Worm (Caenorhabditis elegans) whole organism, mixed stage, embryonic: ENCODE data around the gene dsc-1.

Source experiments
- bed-3 ChIP-seq: fragments of 200-800 bp; sonication (Bioruptor generic); optimal IDR thresholded peaks from 3 replicates; lab custom pipeline; 2018; ENCODE audit warnings: mild to moderate bottlenecking, missing genetic modification characterization, moderate library complexity, missing compliant biosample characterization
- blmp-1 ChIP-seq: fragments of 150-350 bp; optimal IDR thresholded peaks from 2 replicates; lab custom pipeline; 2014; ENCODE audit warnings: missing biosample characterization, missing genetic modification characterization
- ceh-39 ChIP-seq: fragments of 150-350 bp; optimal IDR thresholded peaks from 2 replicates; lab custom pipeline; 2014; ENCODE audit warnings: missing biosample characterization, missing genetic modification characterization
- ceh-43 ChIP-seq: fragments of 200-800 bp; sonication (Bioruptor generic); optimal IDR thresholded peaks from 2 replicates; lab custom pipeline; 2018; ENCODE audit warnings: mild to moderate bottlenecking, missing genetic modification characterization, moderate library complexity, missing compliant biosample characterization
- ceh-83 ChIP-seq: fragments of 200-800 bp; sonication (Bioruptor generic); optimal IDR thresholded peaks from 2 replicates; lab custom pipeline; 2018; ENCODE audit warnings: mild to moderate bottlenecking, missing genetic modification characterization, missing compliant biosample characterization
- ces-1 ChIP-seq: fragments of 150-350 bp; optimal IDR thresholded peaks from 2 replicates; lab custom pipeline; 2014; ENCODE audit warnings: missing biosample characterization, missing genetic modification reagents, missing genetic modification characterization
- cnd-1 ChIP-seq: fragments of 200-800 bp; sonication (Bioruptor generic); optimal IDR thresholded peaks from 2 replicates; lab custom pipeline; 2018; ENCODE audit warnings: mild to moderate bottlenecking, missing genetic modification characterization, missing compliant biosample characterization
- elt-1 ChIP-seq: sonication (generic microtip); optimal IDR thresholded peaks from 2 replicates; lab custom pipeline; 2017; ENCODE audit warnings: missing genetic modification characterization, mild to moderate bottlenecking, missing compliant biosample characterization, antibody characterized with exemption, moderate library complexity, borderline replicate concordance; ENCODE audit not compliant: insufficient read depth
- elt-3 ChIP-seq: fragments of 150-350 bp; optimal IDR thresholded peaks from 2 replicates; lab custom pipeline; 2014; ENCODE audit warnings: missing biosample characterization, missing genetic modification characterization
- flh-1 ChIP-seq: fragments of 200-800 bp; sonication (Bioruptor generic); optimal IDR thresholded peaks from 2 replicates; lab custom pipeline; 2018; ENCODE audit warnings: mild to moderate bottlenecking, missing genetic modification characterization, moderate library complexity, missing compliant biosample characterization
- ham-2 ChIP-seq: fragments of 200-800 bp; sonication (Bioruptor generic); optimal IDR thresholded peaks from 2 replicates; lab custom pipeline; 2018; ENCODE audit warnings: mild to moderate bottlenecking, missing genetic modification characterization, missing compliant biosample characterization
- hlh-1 ChIP-seq: fragments of 150-350 bp; optimal IDR thresholded peaks from 2 replicates; lab custom pipeline; 2014; ENCODE audit warnings: missing biosample characterization, missing genetic modification reagents, missing genetic modification characterization
- lin-32 ChIP-seq: fragments of 200-800 bp; sonication (Bioruptor generic); optimal IDR thresholded peaks from 2 replicates; lab custom pipeline; 2018; ENCODE audit warnings: mild to moderate bottlenecking, missing genetic modification characterization, missing compliant biosample characterization
- lsy-2 ChIP-seq: fragments of 150-350 bp; optimal IDR thresholded peaks from 2 replicates; lab custom pipeline; 2014; ENCODE audit warnings: missing biosample characterization, missing genetic modification characterization
- mab-5 ChIP-seq: fragments of 150-350 bp; optimal IDR thresholded peaks from 2 replicates; lab custom pipeline; 2014; ENCODE audit warnings: missing biosample characterization, missing genetic modification characterization
- mep-1 ChIP-seq: fragments of 150-350 bp; optimal IDR thresholded peaks from 2 replicates; lab custom pipeline; 2017; ENCODE audit warnings: missing biosample characterization, missing genetic modification reagents, missing genetic modification characterization, inconsistent platforms
- mls-2 ChIP-seq: sonication (generic microtip); optimal IDR thresholded peaks from 2 replicates; lab custom pipeline; 2016; ENCODE audit warnings: mild to moderate bottlenecking, missing genetic modification characterization, moderate library complexity, missing compliant biosample characterization
- nhr-12 ChIP-seq: fragments of 150-350 bp; optimal IDR thresholded peaks from 2 replicates; lab custom pipeline; 2014; ENCODE audit warnings: missing biosample characterization, missing genetic modification characterization
- nhr-2 ChIP-seq: fragments of 150-350 bp; optimal IDR thresholded peaks from 2 replicates; lab custom pipeline; 2014; ENCODE audit warnings: missing biosample characterization, missing genetic modification characterization
- nhr-237 ChIP-seq: fragments of 150-350 bp; optimal IDR thresholded peaks from 2 replicates; lab custom pipeline; 2014; ENCODE audit warnings: missing biosample characterization, missing genetic modification characterization
- nhr-28 ChIP-seq: fragments of 150-350 bp; optimal IDR thresholded peaks from 2 replicates; lab custom pipeline; 2014; ENCODE audit warnings: missing biosample characterization, missing genetic modification characterization
- nhr-76 ChIP-seq: sonication (generic microtip); optimal IDR thresholded peaks from 2 replicates; lab custom pipeline; 2017; ENCODE audit warnings: missing biosample characterization, missing genetic modification characterization
- pha-4 ChIP-seq: fragments of 150-350 bp; optimal IDR thresholded peaks from 2 replicates; lab custom pipeline; 2018; ENCODE audit warnings: missing biosample characterization, missing genetic modification reagents, missing genetic modification characterization
- sem-2 ChIP-seq: fragments of 200-800 bp; sonication (Bioruptor generic); optimal IDR thresholded peaks from 2 replicates; lab custom pipeline; 2018; ENCODE audit warnings: mild to moderate bottlenecking, missing genetic modification characterization, missing compliant biosample characterization
- sptf-1 ChIP-seq: sonication (generic microtip); optimal IDR thresholded peaks from 2 replicates; lab custom pipeline; 2017; ENCODE audit warnings: mild to moderate bottlenecking, missing genetic modification characterization, moderate library complexity, missing compliant biosample characterization
- unc-120 ChIP-seq: sonication (generic microtip); optimal IDR thresholded peaks from 2 replicates; lab custom pipeline; 2017; ENCODE audit warnings: missing genetic modification characterization, missing compliant biosample characterization; ENCODE audit not compliant: poor library complexity, severe bottlenecking
- unc-39 ChIP-seq: fragments of 150-350 bp; optimal IDR thresholded peaks from 2 replicates; lab custom pipeline; 2014; ENCODE audit warnings: missing biosample characterization, missing genetic modification characterization
- unc-62 ChIP-seq: fragments of 150-350 bp; optimal IDR thresholded peaks from 2 replicates; lab custom pipeline; 2014; ENCODE audit warnings: missing biosample characterization, missing genetic modification reagents, missing genetic modification characterization
- ztf-11 ChIP-seq: fragments of 150-350 bp; optimal IDR thresholded peaks from 2 replicates; lab custom pipeline; 2014; ENCODE audit warnings: missing biosample characterization, missing genetic modification characterization

dsc-1 gene

ce11 chrX:15079406-15079805 is 44.8 kb upstream of the dsc-1 start:
- TF ChIP-seq mab-5 (tag; lab: Kevin White, UChicago): no peak
- no peak for TF ChIP-seq unc-120 (tag; lab: Kevin White, UChicago)
- no peak for TF ChIP-seq cnd-1
- no peak for TF ChIP-seq nhr-28
- TF ChIP-seq mep-1 (tag; lab: Kevin White, UChicago): no peak
- TF ChIP-seq blmp-1: no peak
- no peak for TF ChIP-seq bed-3 (GFP tag; lab: Kevin White, UChicago)
- no peak for TF ChIP-seq unc-39
- TF ChIP-seq lsy-2 (tag; lab: Kevin White, UChicago): no peak

DNA sequence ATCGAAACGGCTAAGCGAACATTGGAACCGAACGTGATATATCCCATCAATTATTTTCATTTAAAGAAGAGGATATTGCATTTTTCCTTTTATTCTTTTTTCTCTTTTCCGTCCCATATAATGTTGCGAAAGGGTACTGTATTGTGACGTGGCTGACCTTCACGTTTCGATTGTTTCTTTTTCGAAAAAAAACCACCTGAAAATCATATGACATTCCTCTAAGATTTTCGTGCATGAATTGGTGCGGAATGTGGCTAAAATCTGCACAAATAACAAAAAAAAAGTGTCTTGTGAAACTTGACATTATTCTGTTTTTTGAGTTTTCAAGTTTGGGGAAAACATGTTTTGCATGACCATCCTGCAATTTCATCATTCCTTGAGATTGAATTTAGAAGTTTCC is 43.6 kb upstream of the dsc-1 start:
- TF ChIP-seq elt-1 (tag; lab: Kevin White, UChicago): no peak
- TF ChIP-seq mab-5 (tag; lab: Kevin White, UChicago): no peak
- no peak for TF ChIP-seq nhr-12
- no peak for TF ChIP-seq nhr-76 (tag; lab: Kevin White, UChicago)

- TF ChIP-seq flh-1 (GFP tag; lab: Kevin White, UChicago): no peak
- TF ChIP-seq ham-2: peak; percentile 38
- TF ChIP-seq ceh-83 (GFP tag; lab: Kevin White, UChicago): no peak
- no peak for TF ChIP-seq mls-2 (tag; lab: Kevin White, UChicago)
- no peak for TF ChIP-seq nhr-2
- TF ChIP-seq unc-39: no peak
Measured at ce11 chrX:15077597-15078261, 43.1 kb upstream of the dsc-1 start, which contains the start of the genes H40L08.8, H40L08.2 and H40L08.7. Gene H40L08.8 (minus strand): TSS chrX:15077633. Gene H40L08.2 (minus strand): TSS chrX:15077744. Gene H40L08.7 (minus strand): TSS chrX:15077744.

DNA sequence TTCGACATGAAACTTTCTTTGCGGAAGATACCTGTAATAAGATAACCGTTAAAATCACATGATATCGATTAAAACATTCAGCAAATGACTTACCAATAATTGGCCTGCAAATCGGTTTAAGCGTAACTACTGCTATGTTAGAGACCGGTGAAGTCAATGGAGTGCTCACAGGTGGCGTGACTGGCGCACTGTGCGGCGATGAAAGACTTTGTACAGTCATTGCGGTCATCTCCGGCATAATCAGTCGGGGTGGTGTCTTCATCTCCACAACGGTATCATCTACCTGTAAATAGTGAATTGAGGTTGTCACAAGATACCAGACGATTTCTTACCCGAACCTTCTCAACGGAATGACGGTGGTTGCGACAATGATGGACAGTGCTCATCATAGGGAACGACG is 42.3 kb upstream of the dsc-1 start:
- TF ChIP-seq ztf-11 (tag; lab: Kevin White, UChicago) (no peak), lsy-2 (tag; lab: Kevin White, UChicago) (no peak)

- TF ChIP-seq nhr-2 (no peak), nhr-12 (no peak), elt-1 (tag; lab: Kevin White, UChicago) (peak; percentile 27), mep-1 (tag; lab: Kevin White, UChicago) (no peak), unc-62 (GFP tag; lab: Kevin White, UChicago) (peak; percentile 14)
Measured at ce11 chrX:15076042-15076565, 41.5 kb upstream of the dsc-1 start, which contains the start of the genes H40L08.3 and H40L08.9. Gene H40L08.3 (minus strand): TSS chrX:15076092. Gene H40L08.9 (minus strand): TSS chrX:15076480.

ce11 chrX:15075170-15075569 is 40.5 kb upstream of the dsc-1 start:
- TF ChIP-seq mls-2 (tag; lab: Kevin White, UChicago) (no peak), lin-32 (GFP tag; lab: Kevin White, UChicago) (no peak)

DNA sequence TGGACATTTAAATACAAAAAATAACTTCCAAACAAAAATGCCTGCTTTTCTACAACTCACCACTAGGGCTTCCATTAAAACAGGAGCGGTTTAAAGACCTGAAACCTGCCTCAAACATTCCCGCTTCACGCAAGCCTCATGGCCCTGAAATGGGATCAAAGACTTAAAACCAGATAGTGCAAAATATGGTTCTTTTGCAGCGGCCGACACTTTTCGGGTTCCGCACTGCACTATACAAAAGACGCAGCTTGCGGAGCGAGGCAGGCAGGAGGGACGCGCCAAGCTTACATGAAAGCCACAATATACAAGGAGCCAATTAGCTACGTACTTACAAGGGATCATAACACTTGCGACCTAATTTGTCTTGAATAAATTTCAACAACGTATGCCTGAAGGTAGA is 38.8 kb upstream of the dsc-1 start:
- TF ChIP-seq unc-39: no peak
- no peak for TF ChIP-seq nhr-237
- no peak for TF ChIP-seq ces-1 (GFP tag; lab: Kevin White, UChicago)
- TF ChIP-seq flh-1 (GFP tag; lab: Kevin White, UChicago): no peak
- TF ChIP-seq elt-3 (tag; lab: Kevin White, UChicago): no peak

DNA sequence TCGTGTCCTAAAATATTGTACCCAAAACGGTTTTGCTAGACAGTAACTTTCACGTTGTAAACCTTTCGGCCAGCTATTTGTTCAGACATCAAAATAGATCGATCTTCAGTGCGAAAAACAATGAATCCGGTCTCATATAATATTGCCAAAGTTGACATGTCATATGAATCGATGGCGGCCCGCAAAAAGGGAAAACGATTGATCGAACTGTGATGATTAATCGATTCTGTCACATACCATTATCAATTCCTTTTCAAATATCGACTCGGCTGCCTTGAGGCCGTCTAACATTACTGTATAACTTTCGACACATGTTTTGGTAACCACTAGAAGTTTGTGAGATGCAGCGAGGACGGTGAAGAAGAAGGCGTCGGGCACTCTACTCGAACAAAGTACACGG is 38.2 kb upstream of the dsc-1 start:
- TF ChIP-seq mab-5 (tag; lab: Kevin White, UChicago): no peak
- TF ChIP-seq ceh-83 (GFP tag; lab: Kevin White, UChicago): no peak
- no peak for TF ChIP-seq ztf-11 (tag; lab: Kevin White, UChicago)
- TF ChIP-seq pha-4 (tag; lab: Kevin White, UChicago): no peak
- TF ChIP-seq unc-120 (tag; lab: Kevin White, UChicago): no peak
- no peak for TF ChIP-seq elt-3 (tag; lab: Kevin White, UChicago)
- TF ChIP-seq nhr-12: no peak
- TF ChIP-seq ceh-43 (GFP tag; lab: Kevin White, UChicago): no peak
- no peak for TF ChIP-seq flh-1 (GFP tag; lab: Kevin White, UChicago)
- TF ChIP-seq hlh-1: no peak
- no peak for TF ChIP-seq mls-2 (tag; lab: Kevin White, UChicago)
- no peak for TF ChIP-seq sem-2 (GFP tag; lab: Kevin White, UChicago)
- no peak for TF ChIP-seq ceh-39
- TF ChIP-seq sptf-1 (tag; lab: Kevin White, UChicago): no peak
- TF ChIP-seq unc-39: no peak
- no peak for TF ChIP-seq unc-62 (GFP tag; lab: Kevin White, UChicago)
- TF ChIP-seq mep-1 (tag; lab: Kevin White, UChicago): no peak
- TF ChIP-seq elt-1 (tag; lab: Kevin White, UChicago): no peak
- TF ChIP-seq cnd-1: no peak
